Worm (Caenorhabditis elegans) whole organism, L1 larva: Measurements from ENCODE around the gene C06B8.7.

Experiments
- C04F5.9 ChIP-seq: sonication (generic microtip); optimal IDR thresholded peaks from 2 replicates; lab custom pipeline; 2016; ENCODE audit warnings: missing genetic modification characterization, missing compliant biosample characterization
- C34B4.2 ChIP-seq: sonication (generic microtip); optimal IDR thresholded peaks from 2 replicates; lab custom pipeline; 2017; ENCODE audit warnings: mild to moderate bottlenecking, missing genetic modification characterization, missing compliant biosample characterization
- Y116A8C.19 ChIP-seq: sonication (generic microtip); optimal IDR thresholded peaks from 2 replicates; lab custom pipeline; 2016; ENCODE audit warnings: missing compliant biosample characterization, missing genetic modification characterization, borderline replicate concordance
- aha-1 ChIP-seq: fragments of 150-350 bp; optimal IDR thresholded peaks from 2 replicates; lab custom pipeline; 2014; ENCODE audit warnings: missing biosample characterization, missing genetic modification characterization
- alr-1 ChIP-seq: fragments of 200-800 bp; sonication (Bioruptor generic); optimal IDR thresholded peaks from 2 replicates; lab custom pipeline; 2018; ENCODE audit warnings: borderline replicate concordance, mild to moderate bottlenecking, missing genetic modification characterization, missing compliant biosample characterization
- blmp-1 ChIP-seq: fragments of 150-350 bp; optimal IDR thresholded peaks from 2 replicates; lab custom pipeline; 2014; ENCODE audit warnings: missing biosample characterization, missing genetic modification characterization
- ceh-63 ChIP-seq: fragments of 200-800 bp; sonication (Bioruptor generic); optimal IDR thresholded peaks from 2 replicates; lab custom pipeline; 2018; ENCODE audit warnings: mild to moderate bottlenecking, missing genetic modification characterization, missing compliant biosample characterization
- ceh-8 ChIP-seq: fragments of 200-800 bp; sonication (Bioruptor generic); optimal IDR thresholded peaks from 2 replicates; lab custom pipeline; 2018; ENCODE audit warnings: mild to moderate bottlenecking, missing genetic modification characterization, moderate library complexity, missing compliant biosample characterization
- ceh-88 ChIP-seq: fragments of 200-800 bp; sonication (Bioruptor generic); IDR thresholded peaks from 2 replicates; pipeline ENCODE4 v1.3.6; 2022; ENCODE audit warnings: missing genetic modification characterization, missing compliant biosample characterization
- ceh-90 ChIP-seq: sonication (generic microtip); optimal IDR thresholded peaks from 2 replicates; lab custom pipeline; 2016; ENCODE audit warnings: missing genetic modification characterization, missing compliant biosample characterization
- ces-1 ChIP-seq: fragments of 150-350 bp; optimal IDR thresholded peaks from 2 replicates; lab custom pipeline; 2014; ENCODE audit warnings: missing biosample characterization, missing genetic modification reagents, missing genetic modification characterization
- efl-3 ChIP-seq: fragments of 200-800 bp; sonication (Bioruptor generic); optimal IDR thresholded peaks from 2 replicates; lab custom pipeline; 2018; ENCODE audit warnings: mild to moderate bottlenecking, missing genetic modification characterization, missing compliant biosample characterization
- egl-13 ChIP-seq: sonication (generic microtip); optimal IDR thresholded peaks from 2 replicates; lab custom pipeline; 2016; ENCODE audit warnings: missing genotype, missing genetic modification reagents, missing genetic modification characterization, missing compliant biosample characterization
- elt-2 ChIP-seq: sonication (generic microtip); optimal IDR thresholded peaks from 2 replicates; lab custom pipeline; 2016; ENCODE audit warnings: missing genetic modification characterization, mild to moderate bottlenecking, inconsistent platforms, missing compliant biosample characterization, missing genetic modification reagents
- ets-5 ChIP-seq: fragments of 200-800 bp; sonication (Bioruptor generic); IDR thresholded peaks from 2 replicates; pipeline ENCODE4 v1.3.6; 2022; ENCODE audit warnings: missing genetic modification characterization, missing compliant biosample characterization
- fkh-10 ChIP-seq: sonication (generic microtip); optimal IDR thresholded peaks from 2 replicates; lab custom pipeline; 2017; ENCODE audit warnings: missing biosample characterization, missing genetic modification reagents, missing genetic modification characterization
- fkh-8 ChIP-seq: sonication (generic microtip); optimal IDR thresholded peaks from 2 replicates; lab custom pipeline; 2016; ENCODE audit warnings: mild to moderate bottlenecking, missing genetic modification characterization, missing compliant biosample characterization
- fos-1 ChIP-seq: fragments of 150-350 bp; optimal IDR thresholded peaks from 2 replicates; lab custom pipeline; 2014; ENCODE audit warnings: missing biosample characterization, missing genetic modification characterization
- irx-1 ChIP-seq: sonication (generic microtip); optimal IDR thresholded peaks from 2 replicates; lab custom pipeline; 2016; ENCODE audit warnings: missing genetic modification characterization, missing compliant biosample characterization
- jun-1 ChIP-seq: fragments of 150-350 bp; optimal IDR thresholded peaks from 2 replicates; lab custom pipeline; 2014; ENCODE audit warnings: missing biosample characterization, missing genetic modification reagents, missing genetic modification characterization
- lin-13 ChIP-seq: fragments of 150-350 bp; optimal IDR thresholded peaks from 2 replicates; lab custom pipeline; 2014; ENCODE audit warnings: missing biosample characterization, missing genetic modification reagents, missing genetic modification characterization
- lin-14 ChIP-seq: fragments of 200-800 bp; sonication (Bioruptor generic); optimal IDR thresholded peaks from 2 replicates; lab custom pipeline; 2018; ENCODE audit warnings: mild to moderate bottlenecking, missing genetic modification characterization, moderate library complexity, missing compliant biosample characterization
- lin-35 ChIP-seq, 2 experiments: fragments of 150-350 bp; optimal IDR thresholded peaks; 2 replicates each; lab custom pipeline; 2014; ENCODE audit warnings: missing biosample characterization in 2 of 2, missing genetic modification characterization in 2 of 2, missing genetic modification reagents in 2 of 2
- lir-3 ChIP-seq: sonication (generic microtip); optimal IDR thresholded peaks from 2 replicates; lab custom pipeline; 2016; ENCODE audit warnings: mild to moderate bottlenecking, missing genetic modification characterization, moderate library complexity, missing compliant biosample characterization; ENCODE audit not compliant: poor library complexity
- lsy-2 ChIP-seq, 2 experiments: fragments of 150-350 bp; optimal IDR thresholded peaks; 2 replicates each; lab custom pipeline; 2014; ENCODE audit warnings: missing biosample characterization in 2 of 2, missing genetic modification characterization in 2 of 2
- mab-9 ChIP-seq: fragments of 200-800 bp; sonication (Bioruptor generic); IDR thresholded peaks from 2 replicates; pipeline ENCODE4 v1.3.6; 2022; ENCODE audit warnings: missing genetic modification reagents, missing genetic modification characterization, missing compliant biosample characterization
- mdl-1 ChIP-seq, 2 experiments: fragments of 150-350 bp; optimal IDR thresholded peaks; 2 replicates each; lab custom pipeline; 2014 to 2017; ENCODE audit warnings: missing biosample characterization in 2 of 2, missing genetic modification characterization in 2 of 2, inconsistent platforms in 1 of 2
- mef-2 ChIP-seq: fragments of 150-350 bp; optimal IDR thresholded peaks from 2 replicates; lab custom pipeline; 2014; ENCODE audit warnings: missing biosample characterization, missing genetic modification characterization
- nhr-11 ChIP-seq: fragments of 150-350 bp; optimal IDR thresholded peaks from 2 replicates; lab custom pipeline; 2014; ENCODE audit warnings: missing biosample characterization, missing genetic modification characterization
- nhr-19 ChIP-seq: fragments of 200-800 bp; sonication (Bioruptor generic); conservative IDR thresholded peaks from 2 replicates; pipeline ENCODE4 v1.3.6; 2022; ENCODE audit warnings: missing genetic modification characterization, missing compliant biosample characterization
- nhr-20 ChIP-seq: sonication (generic microtip); optimal IDR thresholded peaks from 2 replicates; lab custom pipeline; 2016; ENCODE audit warnings: mild to moderate bottlenecking, missing genetic modification characterization, missing compliant biosample characterization
- nhr-71 ChIP-seq: sonication (generic microtip); optimal IDR thresholded peaks from 2 replicates; lab custom pipeline; 2016; ENCODE audit warnings: mild to moderate bottlenecking, missing genetic modification characterization, moderate library complexity, missing compliant biosample characterization
- nhr-84 ChIP-seq: sonication (generic microtip); optimal IDR thresholded peaks from 2 replicates; lab custom pipeline; 2017; ENCODE audit warnings: missing biosample characterization, missing genetic modification characterization
- nhr-85 ChIP-seq: sonication (generic microtip); peaks from one replicate; lab custom pipeline; 2016; ENCODE audit warnings: missing genetic modification characterization, inconsistent platforms, missing compliant biosample characterization
- pag-3 ChIP-seq: sonication (generic microtip); optimal IDR thresholded peaks from 2 replicates; lab custom pipeline; 2017; ENCODE audit warnings: missing genetic modification characterization, mild to moderate bottlenecking, missing compliant biosample characterization, antibody characterized with exemption, borderline replicate concordance; ENCODE audit not compliant: insufficient read depth
- pqm-1 ChIP-seq: sonication (generic microtip); optimal IDR thresholded peaks from 3 replicates; lab custom pipeline; 2017; ENCODE audit warnings: missing biosample characterization, missing genetic modification characterization
- snpc-4 ChIP-seq: fragments of 150-350 bp; optimal IDR thresholded peaks from 2 replicates; lab custom pipeline; 2014; ENCODE audit warnings: missing biosample characterization, missing genetic modification characterization
- sup-37 ChIP-seq: fragments of 200-800 bp; sonication (Bioruptor generic); optimal IDR thresholded peaks from 2 replicates; lab custom pipeline; 2018; ENCODE audit warnings: mild to moderate bottlenecking, missing genetic modification characterization, missing compliant biosample characterization
- swsn-7 ChIP-seq: sonication (generic microtip); optimal IDR thresholded peaks from 2 replicates; lab custom pipeline; 2016; ENCODE audit warnings: missing genetic modification characterization, missing compliant biosample characterization
- tbx-2 ChIP-seq: sonication (generic microtip); optimal IDR thresholded peaks from 2 replicates; lab custom pipeline; 2016; ENCODE audit warnings: missing genetic modification characterization, missing compliant biosample characterization
- tlp-1 ChIP-seq: fragments of 150-350 bp; optimal IDR thresholded peaks from 2 replicates; lab custom pipeline; 2014; ENCODE audit warnings: missing biosample characterization, missing genetic modification characterization
- unc-86 ChIP-seq: sonication (generic microtip); optimal IDR thresholded peaks from 2 replicates; lab custom pipeline; 2016; ENCODE audit warnings: missing genetic modification characterization, missing compliant biosample characterization
- vab-15 ChIP-seq: sonication (generic microtip); optimal IDR thresholded peaks from 2 replicates; lab custom pipeline; 2017; ENCODE audit warnings: missing genotype, mild to moderate bottlenecking, missing genetic modification characterization, missing compliant biosample characterization
- xbp-1 ChIP-seq: sonication (generic microtip); optimal IDR thresholded peaks from 2 replicates; lab custom pipeline; 2016; ENCODE audit warnings: missing genetic modification characterization, missing compliant biosample characterization
- ztf-11 ChIP-seq, 2 experiments: sonication (generic microtip); optimal IDR thresholded peaks; 2 replicates each; lab custom pipeline; 2016 to 2017; ENCODE audit warnings: missing genetic modification characterization in 2 of 2, missing biosample characterization in 1 of 2, missing compliant biosample characterization in 1 of 2

The C06B8.7 gene

ce11 chrV:15483563-15483962, 15.0 kb upstream of the C06B8.7 start (continued):
- TF ChIP-seq ztf-11 (tag; optimal IDR thresholded peaks at IDR 0.05; lab: Kevin White, UChicago), result no peak
- TF ChIP-seq lin-13, result no peak
- no peak for TF ChIP-seq alr-1 (tag; lab: Kevin White, UChicago)
- no peak for TF ChIP-seq irx-1 (tag; lab: Kevin White, UChicago)
- no peak for TF ChIP-seq jun-1 (tag; lab: Kevin White, UChicago)
- no peak for TF ChIP-seq ceh-88 (GFP tag; lab: Robert Waterston, UW)
- TF ChIP-seq fkh-8 (tag; lab: Kevin White, UChicago), result no peak
- no peak for TF ChIP-seq vab-15
- TF ChIP-seq ceh-63 (GFP tag; lab: Kevin White, UChicago), result no peak
- no peak for TF ChIP-seq xbp-1 (tag; lab: Kevin White, UChicago)
- TF ChIP-seq ets-5 (GFP tag; lab: Robert Waterston, UW), result no peak
- no peak for TF ChIP-seq lir-3
- no peak for TF ChIP-seq efl-3 (GFP tag; lab: Kevin White, UChicago)
- peak; percentile 36 for TF ChIP-seq nhr-85 (tag; lab: Kevin White, UChicago)
- no peak for TF ChIP-seq nhr-84 (tag; lab: Kevin White, UChicago)
- TF ChIP-seq snpc-4 (tag; lab: Kevin White, UChicago), result no peak
- TF ChIP-seq pag-3 (tag; lab: Kevin White, UChicago), result no peak
- TF ChIP-seq mef-2, result no peak
- TF ChIP-seq elt-2 (tag; lab: Kevin White, UChicago), result peak; percentile 6
- no peak for TF ChIP-seq fkh-10
- no peak for TF ChIP-seq ceh-8 (GFP tag; lab: Kevin White, UChicago)
- TF ChIP-seq C34B4.2 (tag; lab: Kevin White, UChicago), result no peak
- no peak for TF ChIP-seq fos-1 (tag; lab: Kevin White, UChicago)
- no peak for TF ChIP-seq nhr-71 (tag; lab: Kevin White, UChicago)
- no peak for TF ChIP-seq Y116A8C.19 (tag; lab: Kevin White, UChicago)
- peak; percentile 45 for TF ChIP-seq blmp-1 (tag; lab: Kevin White, UChicago)
- no peak for TF ChIP-seq aha-1
- no peak for TF ChIP-seq swsn-7 (tag; lab: Kevin White, UChicago)
- TF ChIP-seq tbx-2 (tag; lab: Kevin White, UChicago), result no peak
- TF ChIP-seq sup-37, result no peak
- no peak for TF ChIP-seq ceh-90
- peak; percentile 57 for TF ChIP-seq lin-14 (GFP tag; lab: Kevin White, UChicago)
- TF ChIP-seq lin-35 (GFP tag; optimal IDR thresholded peaks at IDR 0.05; lab: Kevin White, UChicago), result peak in 1 of 2 experiments; percentile 43
- TF ChIP-seq nhr-20, result peak; percentile 39
- TF ChIP-seq mdl-1 (tag; optimal IDR thresholded peaks at IDR 0.05; lab: Kevin White, UChicago), result no peak
- TF ChIP-seq unc-86 (tag; lab: Kevin White, UChicago), result no peak
- TF ChIP-seq nhr-19 (GFP tag; lab: Robert Waterston, UW), result peak; percentile 27; the same call in 1 of the 2 replicates
- no peak for TF ChIP-seq ces-1

ce11 chrV:15484537-15484936, 14.0 kb upstream of the C06B8.7 start, which contains the start of gene C06B8.3:
TSS of gene C06B8.3 (minus strand) at chrV:15484637.
- no peak for TF ChIP-seq tlp-1
- TF ChIP-seq lsy-2 (tag; optimal IDR thresholded peaks at IDR 0.05; lab: Kevin White, UChicago), result no peak
- TF ChIP-seq ceh-63 (GFP tag; lab: Kevin White, UChicago), result no peak
- no peak for TF ChIP-seq egl-13 (tag; lab: Kevin White, UChicago)
- TF ChIP-seq mab-9, result no peak
- TF ChIP-seq vab-15, result no peak
- TF ChIP-seq nhr-84 (tag; lab: Kevin White, UChicago), result no peak
- TF ChIP-seq pqm-1, result no peak
- TF ChIP-seq nhr-11 (tag; lab: Kevin White, UChicago), result no peak
- TF ChIP-seq C04F5.9 (tag; lab: Kevin White, UChicago), result no peak
- TF ChIP-seq snpc-4 (tag; lab: Kevin White, UChicago), result no peak
- TF ChIP-seq ztf-11 (tag; optimal IDR thresholded peaks at IDR 0.05; lab: Kevin White, UChicago), result no peak
